Worm (Caenorhabditis elegans) whole organism, L4/young adult: ENCODE results near the gene C41A3.2.

Experiments
- W03F9.2 ChIP-seq: fragments of 150-350 bp; optimal IDR thresholded peaks from 2 replicates; lab custom pipeline; 2014; ENCODE audit warnings: missing biosample characterization, missing genetic modification characterization
- dao-5 ChIP-seq: sonication (generic microtip); optimal IDR thresholded peaks from 2 replicates; lab custom pipeline; 2016; ENCODE audit warnings: missing genotype, missing genetic modification characterization, moderate library complexity, missing compliant biosample characterization
- him-1 ChIP-seq: sonication (generic microtip); optimal IDR thresholded peaks from 2 replicates; lab custom pipeline; 2016; ENCODE audit warnings: missing genotype, missing genetic modification reagents, missing genetic modification characterization, missing compliant biosample characterization

Gene C41A3.2

ce11 chrX:5414250-5414649 is at the start of gene C41A3.2:
Gene C41A3.2 (minus strand): TSS chrX:5414350.
- no peak for TF ChIP-seq W03F9.2 (tag; lab: Kevin White, UChicago)
- TF ChIP-seq dao-5 (tag; lab: Kevin White, UChicago): no peak
- no peak for TF ChIP-seq him-1 (tag; lab: Kevin White, UChicago)

ce11 chrX:5460930-5461329 is 46.8 kb upstream of the C41A3.2 start, which contains the start of gene ddr-1:
Gene ddr-1 (plus strand): TSS chrX:5461230.
- no peak for TF ChIP-seq him-1 (tag; lab: Kevin White, UChicago)
- TF ChIP-seq dao-5 (tag; lab: Kevin White, UChicago): no peak
- TF ChIP-seq W03F9.2 (tag; lab: Kevin White, UChicago): no peak

ce11 chrX:5458750-5459149 is 44.6 kb upstream of the C41A3.2 start:
- TF ChIP-seq W03F9.2 (tag; lab: Kevin White, UChicago): no peak
- no peak for TF ChIP-seq dao-5 (tag; lab: Kevin White, UChicago)
- TF ChIP-seq him-1 (tag; lab: Kevin White, UChicago): no peak

DNA sequence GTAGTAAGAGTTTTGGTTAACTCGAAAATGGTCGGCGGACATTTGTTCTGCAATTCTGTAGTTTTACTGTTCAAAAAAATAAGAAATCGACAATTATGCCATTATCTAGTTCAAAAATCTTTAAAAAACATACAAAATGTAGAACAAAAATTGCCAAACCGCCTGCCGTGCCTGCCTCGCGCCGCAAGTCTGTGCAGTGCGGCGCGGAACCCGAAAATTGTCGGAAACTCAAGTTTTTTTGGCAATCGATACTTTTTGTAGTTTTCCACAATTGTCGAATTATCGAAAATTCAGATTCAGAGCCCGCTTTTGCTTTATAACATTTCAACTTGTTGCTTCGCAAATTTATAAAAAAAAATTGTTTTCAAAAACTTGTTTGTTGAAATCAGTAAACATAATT is 43.9 kb upstream of the C41A3.2 start:
- TF ChIP-seq him-1 (tag; lab: Kevin White, UChicago) (no peak), W03F9.2 (tag; lab: Kevin White, UChicago) (no peak), dao-5 (tag; lab: Kevin White, UChicago) (no peak)

- no peak for TF ChIP-seq W03F9.2 (tag; lab: Kevin White, UChicago)
- TF ChIP-seq dao-5 (tag; lab: Kevin White, UChicago): no peak
Measured at ce11 chrX:5457184-5457583, 43.0 kb upstream of the C41A3.2 start.

DNA sequence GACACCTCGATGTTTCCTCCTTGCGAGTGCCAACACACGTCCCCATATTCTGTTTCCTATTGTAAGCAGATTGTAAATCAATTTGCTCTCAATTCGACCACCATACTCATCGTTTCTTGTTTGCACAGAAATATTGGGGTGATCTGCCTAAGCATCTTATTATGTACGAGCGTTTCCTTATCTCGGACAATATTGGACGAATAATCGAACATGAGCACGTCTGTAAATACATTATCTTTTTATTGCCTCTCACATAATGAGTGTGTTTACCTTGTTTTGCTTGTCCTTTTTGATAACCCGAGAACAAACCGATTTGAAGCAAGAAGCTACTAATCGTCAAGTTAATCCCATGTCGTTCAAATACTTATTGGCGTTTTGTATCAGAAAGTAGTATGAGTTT is 41.0 kb upstream of the C41A3.2 start:
- no peak for TF ChIP-seq him-1 (tag; lab: Kevin White, UChicago)
- no peak for TF ChIP-seq W03F9.2 (tag; lab: Kevin White, UChicago)
- TF ChIP-seq dao-5 (tag; lab: Kevin White, UChicago): no peak

DNA sequence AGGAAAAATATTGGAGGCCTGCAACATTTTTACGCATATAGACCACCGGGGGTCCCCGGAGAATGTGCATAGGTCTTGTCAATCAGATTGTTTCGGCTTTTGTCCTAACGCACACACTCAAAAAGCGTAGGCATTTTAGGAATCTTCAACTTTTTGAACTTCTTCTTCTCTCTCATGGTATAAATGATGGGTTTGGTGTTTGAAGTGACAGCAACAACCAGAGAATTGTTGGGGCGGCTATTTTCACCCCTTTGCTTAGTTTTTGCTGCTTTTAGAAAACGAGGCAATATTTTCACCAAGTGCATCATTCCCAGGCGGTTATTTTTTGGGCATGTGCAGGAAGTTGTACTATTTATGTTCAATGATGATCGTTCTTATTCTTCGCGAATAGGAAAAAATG is 37.6 kb upstream of the C41A3.2 start:
- TF ChIP-seq him-1 (tag; lab: Kevin White, UChicago): no peak
- no peak for TF ChIP-seq dao-5 (tag; lab: Kevin White, UChicago)
- TF ChIP-seq W03F9.2 (tag; lab: Kevin White, UChicago): no peak

DNA sequence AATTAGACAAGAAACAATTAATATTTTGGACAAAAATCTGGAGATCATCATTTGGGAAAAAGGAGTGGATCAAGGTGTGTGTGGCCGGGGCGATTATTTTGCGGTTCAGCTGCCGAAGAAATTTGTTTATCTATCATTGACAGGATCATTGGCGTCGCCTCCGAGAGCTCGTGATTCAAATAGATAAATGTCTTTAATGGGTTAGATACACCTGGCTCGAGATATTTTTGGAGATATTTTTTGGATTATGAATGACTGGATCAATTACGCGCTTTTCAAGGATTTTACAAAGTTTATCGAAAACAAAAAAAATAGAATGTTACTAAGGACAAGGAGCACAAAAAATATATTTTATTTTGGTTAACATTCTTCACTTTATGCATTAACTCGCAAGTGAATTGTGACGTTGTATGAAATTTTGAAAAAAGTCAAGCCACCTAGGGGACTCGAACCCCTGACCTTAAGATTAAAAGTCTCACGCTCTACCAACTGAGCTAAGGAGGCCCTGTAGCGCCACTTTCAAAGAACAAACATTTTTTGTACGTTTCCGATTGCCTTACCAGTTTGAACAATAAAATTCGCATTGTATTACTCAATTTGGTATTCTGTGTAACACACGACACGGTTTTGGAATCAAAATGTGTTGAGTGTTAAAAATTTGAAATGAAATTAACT is 36.8 kb upstream of the C41A3.2 start, which contains the start of gene C25F6.6:
Gene C25F6.6 (minus strand): TSS at position 51 of the 675 bp plus-strand sequence.
- no peak for TF ChIP-seq dao-5 (tag; lab: Kevin White, UChicago)
- no peak for TF ChIP-seq him-1 (tag; lab: Kevin White, UChicago)
- no peak for TF ChIP-seq W03F9.2 (tag; lab: Kevin White, UChicago)

- TF ChIP-seq dao-5 (tag; lab: Kevin White, UChicago): no peak
- TF ChIP-seq him-1 (tag; lab: Kevin White, UChicago): no peak
- TF ChIP-seq W03F9.2 (tag; lab: Kevin White, UChicago): no peak
Measured at ce11 chrX:5447941-5448340, 33.8 kb upstream of the C41A3.2 start, which contains the start of gene C25F6.8. Gene C25F6.8 (plus strand): TSS chrX:5448241.

ce11 chrX:5447381-5447780 is 33.2 kb upstream of the C41A3.2 start:
- TF ChIP-seq him-1 (tag; lab: Kevin White, UChicago) (no peak), dao-5 (tag; lab: Kevin White, UChicago) (no peak), W03F9.2 (tag; lab: Kevin White, UChicago) (no peak)

DNA sequence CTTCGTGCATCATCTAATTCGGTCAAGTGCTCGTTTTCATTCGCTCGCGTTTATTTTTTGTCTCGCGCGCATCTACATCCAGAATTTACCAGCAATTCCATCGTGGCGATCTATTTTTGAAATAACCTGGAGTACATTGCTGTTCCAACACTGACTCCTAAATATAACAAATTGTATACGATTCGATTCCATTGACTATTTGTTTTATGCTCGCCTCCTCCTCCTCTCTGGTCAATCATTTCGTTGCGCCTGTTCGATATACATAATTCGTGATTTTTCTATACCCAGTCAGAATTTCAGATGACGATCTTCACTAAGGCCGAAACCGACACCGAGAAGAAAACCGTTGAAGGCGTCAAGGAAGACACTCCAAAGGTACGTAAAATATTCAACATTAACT is 30.7 kb upstream of the C41A3.2 start, which contains the start of gene itm-2:
Gene itm-2 (plus strand): TSS at position 301 of the 400 bp plus-strand sequence.
- TF ChIP-seq dao-5 (tag; lab: Kevin White, UChicago) (no peak), him-1 (tag; lab: Kevin White, UChicago) (no peak)

ce11 chrX:5433912-5434311 is 19.8 kb upstream of the C41A3.2 start:
- TF ChIP-seq dao-5 (tag; lab: Kevin White, UChicago): no peak
- TF ChIP-seq W03F9.2 (tag; lab: Kevin White, UChicago): no peak
- TF ChIP-seq him-1 (tag; lab: Kevin White, UChicago): no peak

DNA sequence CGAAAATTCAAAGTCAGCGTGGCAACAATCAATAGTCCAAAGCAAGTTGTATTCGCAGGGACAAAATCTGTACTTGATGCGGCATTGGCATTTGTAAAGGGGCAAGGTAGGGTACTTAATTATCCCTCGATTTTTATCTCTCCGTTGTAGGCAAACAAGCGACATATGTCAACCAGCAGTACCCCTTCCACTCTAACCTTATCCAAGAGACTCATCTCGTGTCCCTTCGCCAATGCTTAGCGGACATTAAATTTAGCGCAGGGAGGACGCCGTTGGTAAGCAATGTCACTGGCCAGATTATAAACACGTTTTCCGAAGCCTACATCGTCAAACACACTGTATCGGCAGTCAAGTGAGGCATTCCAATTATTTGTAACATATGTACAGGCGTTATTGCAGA is 15.2 kb upstream of the C41A3.2 start:
- TF ChIP-seq dao-5 (tag; lab: Kevin White, UChicago): peak; percentile 93
- TF ChIP-seq him-1 (tag; lab: Kevin White, UChicago): peak; percentile 98
- no peak for TF ChIP-seq W03F9.2 (tag; lab: Kevin White, UChicago)

ce11 chrX:5413510-5413909 is 640 bp downstream of the C41A3.2 start, which contains the start of gene pks-1:
Gene pks-1 (plus strand): TSS chrX:5413810.
- TF ChIP-seq W03F9.2 (tag; lab: Kevin White, UChicago) (no peak), dao-5 (tag; lab: Kevin White, UChicago) (no peak), him-1 (tag; lab: Kevin White, UChicago) (no peak)
